Worm (Caenorhabditis elegans): Measurements from ENCODE around the gene VW02B12L.2.
"Not testable (repeated sequence)": the region's sequence is repeated elsewhere in the genome, so short reads cannot be mapped to it uniquely, and the experiment has no call there.

DNA sequence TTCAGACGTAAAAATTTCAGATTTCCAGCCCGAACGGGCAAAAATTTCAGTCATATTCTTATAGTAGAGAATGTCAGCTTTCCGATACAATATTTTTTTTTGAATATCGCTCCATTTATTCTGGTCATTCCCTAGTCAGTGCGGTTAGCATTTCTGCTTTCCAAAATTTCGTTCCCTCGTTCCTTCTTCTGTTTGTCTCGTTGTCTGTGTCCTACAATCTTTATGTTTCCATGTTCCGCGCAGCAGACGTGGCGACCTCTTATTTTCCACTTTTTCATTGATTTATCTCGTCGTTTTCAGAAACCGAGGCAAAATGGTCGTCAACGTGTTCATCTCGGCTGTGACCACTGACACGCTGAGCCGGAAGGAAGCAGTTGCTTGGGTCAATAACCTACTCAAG is 2.3 kb upstream of the VW02B12L.2 start, which contains the start of gene ebp-2:
- not testable (repeated sequence) for TF ChIP-seq tbx-7, unc-86, pqm-1 (tag; optimal IDR thresholded peaks at IDR 0.05)

Data from whole organism, late embryonic.